Fruit fly (Drosophila melanogaster) whole organism, embryonic: ENCODE data around the gene CG2816.

Experiments
- B-H1 ChIP-seq: fragments of 200-800 bp; sonication (Bioruptor generic); IDR thresholded peaks from 3 replicates; pipeline ENCODE4 v1.3.6; 2022; ENCODE audit warnings: missing biosample characterization, missing genetic modification characterization
- Bgb ChIP-seq: fragments of 200-800 bp; sonication (Bioruptor generic); IDR thresholded peaks from 2 replicates; pipeline ENCODE4 v1.3.6; 2022; ENCODE audit warnings: missing biosample characterization, missing genetic modification characterization; ENCODE audit not compliant: partially characterized antibody
- Bteb2 ChIP-seq: fragments of 200-800 bp; sonication (Bioruptor generic); optimal IDR thresholded peaks from 2 replicates; lab custom pipeline; 2016; ENCODE audit warnings: missing biosample characterization, missing genetic modification characterization
- CG1024 ChIP-seq: fragments of 200-800 bp; sonication (Bioruptor generic); IDR thresholded peaks from 2 replicates; pipeline ENCODE4 v1.3.6; 2022; ENCODE audit warnings: missing biosample characterization, missing genetic modification characterization
- CG11504 ChIP-seq: fragments of 200-800 bp; sonication (Bioruptor generic); optimal IDR thresholded peaks from 3 replicates; lab custom pipeline; 2019; ENCODE audit warnings: missing biosample characterization, mild to moderate bottlenecking, missing genetic modification characterization, moderate library complexity
- CG12659 ChIP-seq: fragments of 200-800 bp; sonication (Bioruptor generic); optimal IDR thresholded peaks from 3 replicates; lab custom pipeline; 2017; ENCODE audit warnings: mild to moderate bottlenecking, missing biosample characterization, missing genetic modification reagents, missing genetic modification characterization
- CG15269 ChIP-seq: fragments of 200-800 bp; sonication (Bioruptor generic); optimal IDR thresholded peaks from 2 replicates; lab custom pipeline; 2018; ENCODE audit warnings: missing biosample characterization, mild to moderate bottlenecking, missing genetic modification characterization, moderate library complexity
- CG1529 ChIP-seq: fragments of 200-800 bp; sonication (Bioruptor generic); optimal IDR thresholded peaks from 3 replicates; lab custom pipeline; 2018; ENCODE audit warnings: missing biosample characterization, missing genetic modification characterization
- CG15696 ChIP-seq: fragments of 200-800 bp; sonication (Bioruptor generic); optimal IDR thresholded peaks from 2 replicates; lab custom pipeline; 2019; ENCODE audit warnings: missing biosample characterization, mild to moderate bottlenecking, missing genetic modification characterization, moderate library complexity
- CG16813 ChIP-seq: fragments of 200-800 bp; sonication (Bioruptor generic); IDR thresholded peaks from 3 replicates; pipeline ENCODE4 v1.3.6; 2022; ENCODE audit warnings: missing biosample characterization, missing genetic modification characterization; ENCODE audit not compliant: partially characterized antibody
- CG17361 ChIP-seq: fragments of 200-800 bp; sonication (Bioruptor generic); IDR thresholded peaks from 3 replicates; pipeline ENCODE4 v1.3.6; 2022; ENCODE audit warnings: missing biosample characterization, missing genetic modification characterization
- CG2712 ChIP-seq: fragments of 200-800 bp; optimal IDR thresholded peaks from 3 replicates; lab custom pipeline; 2019; ENCODE audit warnings: missing biosample characterization, mild to moderate bottlenecking, missing genetic modification characterization, moderate library complexity
- CG2889 ChIP-seq: fragments of 200-800 bp; sonication (Bioruptor generic); IDR thresholded peaks from 3 replicates; pipeline ENCODE4 v1.3.6; 2022; ENCODE audit warnings: missing biosample characterization, missing genetic modification characterization
- CG4360 ChIP-seq: fragments of 200-800 bp; sonication (Bioruptor generic); IDR thresholded peaks from 2 replicates; pipeline ENCODE4 v1.3.6; 2022; ENCODE audit warnings: missing biosample characterization, missing genetic modification characterization
- CG8281 ChIP-seq: fragments of 200-800 bp; sonication (Bioruptor generic); optimal IDR thresholded peaks from 2 replicates; lab custom pipeline; 2018; ENCODE audit warnings: missing biosample characterization, mild to moderate bottlenecking, missing genetic modification characterization, moderate library complexity
- Eip74EF ChIP-seq, 2 experiments: fragments of 200-800 bp in 1 of 2; fragments of >200 bp in 1 of 2; sonication (Bioruptor generic) in 1 of 2; optimal IDR thresholded peaks; 2 replicates each; lab custom pipeline; 2017 to 2019; ENCODE audit warnings: missing biosample characterization in 2 of 2, missing genetic modification characterization in 2 of 2, mild to moderate bottlenecking in 1 of 2, moderate library complexity in 1 of 2
- Elba2 ChIP-seq: fragments of 200-800 bp; sonication (Bioruptor generic); optimal IDR thresholded peaks from 3 replicates; lab custom pipeline; 2016; ENCODE audit warnings: missing biosample characterization, missing genetic modification characterization
- Ets97D ChIP-seq: fragments of 200-800 bp; sonication (Bioruptor generic); optimal IDR thresholded peaks from 3 replicates; lab custom pipeline; 2016; ENCODE audit warnings: missing biosample characterization, missing genetic modification characterization
- Fer2 ChIP-seq: fragments of 200-800 bp; sonication (Bioruptor generic); optimal IDR thresholded peaks from 2 replicates; lab custom pipeline; 2018; ENCODE audit warnings: missing biosample characterization, mild to moderate bottlenecking, missing genetic modification characterization, moderate library complexity
- Gsc ChIP-seq: fragments of 200-800 bp; sonication (Bioruptor generic); IDR thresholded peaks from 2 replicates; pipeline ENCODE4 v1.3.6; 2022; ENCODE audit warnings: missing biosample characterization, missing genetic modification characterization
- HmgZ ChIP-seq: fragments of 200-800 bp; sonication (Bioruptor generic); optimal IDR thresholded peaks from 2 replicates; lab custom pipeline; 2018; ENCODE audit warnings: missing biosample characterization, mild to moderate bottlenecking, missing genetic modification characterization
- Hmx ChIP-seq: fragments of 200-800 bp; sonication (Bioruptor generic); optimal IDR thresholded peaks from 2 replicates; lab custom pipeline; 2016; ENCODE audit warnings: missing biosample characterization, missing genetic modification characterization
- Kr ChIP-seq: fragments of 200-800 bp; sonication (Bioruptor generic); optimal IDR thresholded peaks from 2 replicates; lab custom pipeline; 2017; ENCODE audit warnings: missing biosample characterization, mild to moderate bottlenecking, missing genetic modification characterization
- Lpt ChIP-seq: fragments of >200 bp; optimal IDR thresholded peaks from 2 replicates; lab custom pipeline; 2018; ENCODE audit warnings: missing biosample characterization, missing genetic modification characterization
- Mad ChIP-seq: fragments of 200-800 bp; sonication (Bioruptor generic); optimal IDR thresholded peaks from 2 replicates; lab custom pipeline; 2016; ENCODE audit warnings: missing biosample characterization, missing genetic modification characterization
- PHDP ChIP-seq: fragments of 200-800 bp; sonication (Bioruptor generic); optimal IDR thresholded peaks from 3 replicates; lab custom pipeline; 2018; ENCODE audit warnings: missing biosample characterization, mild to moderate bottlenecking, missing genetic modification characterization, moderate library complexity
- Six4 ChIP-seq: fragments of 200-800 bp; sonication (Bioruptor generic); optimal IDR thresholded peaks from 2 replicates; lab custom pipeline; 2016; ENCODE audit warnings: missing biosample characterization, missing genetic modification characterization
- amos ChIP-seq: fragments of 200-800 bp; sonication (Bioruptor generic); IDR thresholded peaks from 2 replicates; pipeline ENCODE4 v1.3.6; 2022; ENCODE audit warnings: missing biosample characterization, missing genetic modification characterization; ENCODE audit not compliant: partially characterized antibody
- aop ChIP-seq: fragments of 200-800 bp; sonication (Bioruptor generic); IDR thresholded peaks from 2 replicates; pipeline ENCODE4 v1.3.6; 2022; ENCODE audit warnings: missing biosample characterization, missing genetic modification characterization
- bsh ChIP-seq, 2 experiments: fragments of 200-800 bp; sonication (Bioruptor generic); optimal IDR thresholded peaks; 2 replicates each; lab custom pipeline; 2017 to 2018; ENCODE audit warnings: mild to moderate bottlenecking in 2 of 2, missing biosample characterization in 2 of 2, missing genetic modification characterization in 2 of 2, moderate library complexity in 1 of 2
- cg ChIP-seq: fragments of 200-800 bp; sonication (Bioruptor generic); optimal IDR thresholded peaks from 3 replicates; lab custom pipeline; 2019; ENCODE audit warnings: missing biosample characterization, mild to moderate bottlenecking, missing genetic modification characterization, moderate library complexity
- danr ChIP-seq: fragments of 200-800 bp; sonication (Bioruptor generic); IDR thresholded peaks from 2 replicates; pipeline ENCODE4 v1.3.6; 2022; ENCODE audit warnings: missing biosample characterization, missing genetic modification characterization
- dm ChIP-seq: fragments of 200-800 bp; sonication (Bioruptor generic); optimal IDR thresholded peaks from 3 replicates; lab custom pipeline; 2016; ENCODE audit warnings: missing biosample characterization, missing genetic modification characterization
- fd102C ChIP-seq: fragments of 200-800 bp; sonication (Bioruptor generic); optimal IDR thresholded peaks from 2 replicates; lab custom pipeline; 2018; ENCODE audit warnings: missing biosample characterization, mild to moderate bottlenecking, missing genetic modification characterization, moderate library complexity
- fd96Cb ChIP-seq: fragments of 200-800 bp; sonication (Bioruptor generic); optimal IDR thresholded peaks from 2 replicates; lab custom pipeline; 2018; ENCODE audit warnings: missing biosample characterization, mild to moderate bottlenecking, missing genetic modification characterization, moderate library complexity
- gsb-n ChIP-seq: fragments of 200-800 bp; sonication (Bioruptor generic); optimal IDR thresholded peaks from 3 replicates; lab custom pipeline; 2018; ENCODE audit warnings: missing biosample characterization, mild to moderate bottlenecking, missing genetic modification characterization
- lab ChIP-seq: fragments of 200-800 bp; sonication (Bioruptor generic); optimal IDR thresholded peaks from 3 replicates; lab custom pipeline; 2017; ENCODE audit warnings: missing biosample characterization, missing genetic modification characterization, mild to moderate bottlenecking, moderate library complexity, missing genetic modification reagents
- lmd ChIP-seq: fragments of 200-800 bp; sonication (Bioruptor generic); IDR thresholded peaks from 2 replicates; pipeline ENCODE4 v1.3.6; 2022; ENCODE audit warnings: missing biosample characterization, missing genetic modification characterization
- nerfin-1 ChIP-seq: fragments of 200-800 bp; sonication (Bioruptor generic); optimal IDR thresholded peaks from 3 replicates; lab custom pipeline; 2019; ENCODE audit warnings: missing biosample characterization, mild to moderate bottlenecking, missing genetic modification characterization, moderate library complexity
- otp ChIP-seq: fragments of 200-800 bp; sonication (Bioruptor generic); IDR thresholded peaks from 3 replicates; pipeline ENCODE4, ENCODE4 v1.3.6; 2022; ENCODE audit warnings: missing biosample characterization, missing genetic modification characterization
- pan ChIP-seq, 4 experiments: fragments of >200 bp in 3 of 4; fragments of 200-800 bp in 1 of 4; sonication (Bioruptor generic) in 1 of 4; optimal IDR thresholded peaks in 3 of 4; IDR thresholded peaks in 1 of 4; 2 replicates each; pipeline versions ENCODE4 v1.3.6 to Lab custom; 2017 to 2022; ENCODE audit warnings: missing biosample characterization in 2 of 4, missing genetic modification characterization in 2 of 4, mixed read lengths in 1 of 4
- prd ChIP-seq, 3 experiments: fragments of >200 bp in 2 of 3; fragments of 200-800 bp in 1 of 3; sonication (Bioruptor generic) in 1 of 3; optimal IDR thresholded peaks in 2 of 3; IDR thresholded peaks in 1 of 3; 2 replicates in 2 of 3; 3 replicates in 1 of 3; pipeline versions ENCODE4 v1.3.6 to Lab custom; 2017 to 2022; ENCODE audit warnings: missing biosample characterization in 1 of 3, missing genetic modification characterization in 1 of 3
- pzg ChIP-seq: fragments of 200-800 bp; sonication (Bioruptor generic); optimal IDR thresholded peaks from 3 replicates; lab custom pipeline; 2018; ENCODE audit warnings: missing biosample characterization, mild to moderate bottlenecking, missing genetic modification characterization, moderate library complexity
- ranshi ChIP-seq: fragments of 200-800 bp; sonication (Bioruptor generic); IDR thresholded peaks from 2 replicates; pipeline ENCODE4 v1.3.6; 2022; ENCODE audit warnings: missing biosample characterization, missing genetic modification characterization
- salm ChIP-seq: fragments of 200-800 bp; sonication (Bioruptor generic); optimal IDR thresholded peaks from 2 replicates; lab custom pipeline; 2018; ENCODE audit warnings: missing biosample characterization, mild to moderate bottlenecking, missing genetic modification characterization
- sob ChIP-seq: fragments of 200-800 bp; sonication (Bioruptor generic); IDR thresholded peaks from 2 replicates; pipeline ENCODE4 v1.3.6; 2022; ENCODE audit warnings: missing biosample characterization, missing genetic modification characterization
- sr ChIP-seq: fragments of 200-800 bp; sonication (Bioruptor generic); IDR thresholded peaks from 3 replicates; pipeline ENCODE4 v1.3.6; 2022; ENCODE audit warnings: missing biosample characterization, missing genetic modification characterization
- tll ChIP-seq, 2 experiments: fragments of 200-800 bp in 1 of 2; fragments of >200 bp in 1 of 2; sonication (Bioruptor generic) in 1 of 2; optimal IDR thresholded peaks; 2 replicates each; lab custom pipeline; 2017 to 2019; ENCODE audit warnings: missing biosample characterization in 2 of 2, missing genetic modification characterization in 2 of 2, mild to moderate bottlenecking in 1 of 2, moderate library complexity in 1 of 2
- wdn ChIP-seq: fragments of 200-800 bp; sonication (Bioruptor generic); IDR thresholded peaks from 2 replicates; pipeline ENCODE4 v1.3.6; 2022; ENCODE audit warnings: missing biosample characterization, missing genetic modification characterization

Gene CG2816

DNA sequence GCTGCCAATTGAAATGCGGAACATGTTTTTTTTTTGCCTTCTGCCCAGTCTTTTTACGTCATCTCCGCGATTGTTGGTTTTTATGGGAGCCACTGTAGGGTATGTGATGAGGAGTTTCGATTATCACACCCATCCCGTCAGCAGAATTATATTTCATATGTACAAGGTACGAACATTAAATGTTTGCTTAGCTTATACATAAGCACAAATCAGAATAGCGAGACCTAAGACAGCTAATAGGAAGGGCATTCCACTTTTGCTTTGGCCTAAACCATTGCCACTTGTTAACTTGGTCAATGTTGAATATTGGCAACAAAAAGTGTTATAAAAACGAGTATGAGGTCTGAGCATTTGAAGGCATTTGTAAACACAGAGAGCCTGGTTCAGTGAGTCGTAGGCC, at the start of gene CG2816 (continued):
- TF ChIP-seq CG2889 (GFP tag; lab: Robert Waterston, UW) = peak; percentile 76; the same call in 2 of the 3 replicates
- TF ChIP-seq HmgZ (tag; lab: Kevin White, UChicago) = peak; percentile 40
- TF ChIP-seq pan (optimal IDR thresholded peaks at IDR 0.05; lab: Kevin White, UChicago) = no peak
- peak in 1 of 2 experiments; percentile 60 for TF ChIP-seq pan (GFP tag; optimal IDR thresholded peaks at IDR 0.05 in 1 of 2, IDR thresholded peaks at IDR 0.05 in 1 of 2)
- no peak for TF ChIP-seq CG16813 (GFP tag; lab: Robert Waterston, UW)
- peak; percentile 93 for TF ChIP-seq sob (GFP tag; lab: Robert Waterston, UW)
- TF ChIP-seq fd102C (GFP tag; lab: Kevin White, UChicago) = no peak
- no peak for TF ChIP-seq CG15696 (tag; lab: Kevin White, UChicago)
- no peak for TF ChIP-seq tll (GFP tag; optimal IDR thresholded peaks at IDR 0.05; lab: Kevin White, UChicago)
- no peak for TF ChIP-seq Elba2 (GFP tag; lab: Kevin White, UChicago)
- TF ChIP-seq danr (GFP tag; lab: Robert Waterston, UW) = no peak
- TF ChIP-seq prd (optimal IDR thresholded peaks at IDR 0.05; lab: Kevin White, UChicago) = no peak
- no peak; the same call in 2 of the 3 replicates for TF ChIP-seq prd (GFP tag; IDR thresholded peaks at IDR 0.05; lab: Robert Waterston, UW)
- TF ChIP-seq CG4360 (GFP tag; lab: Robert Waterston, UW) = no peak
- no peak for TF ChIP-seq nerfin-1 (tag; lab: Kevin White, UChicago)
- no peak for TF ChIP-seq CG1529
- 0 out of 3 replicates have a peak, but pooled peaks have one; percentile 8 for TF ChIP-seq otp (GFP tag; lab: Robert Waterston, UW)
- TF ChIP-seq dm (GFP tag; lab: Kevin White, UChicago) = no peak
- TF ChIP-seq cg (GFP tag; lab: Kevin White, UChicago) = no peak
- TF ChIP-seq CG17361 = no peak
- TF ChIP-seq Mad (GFP tag; lab: Kevin White, UChicago) = peak; percentile 11
- no peak for TF ChIP-seq CG8281 (tag; lab: Kevin White, UChicago)
- TF ChIP-seq Gsc = no peak
- no peak for TF ChIP-seq bsh (GFP tag; optimal IDR thresholded peaks at IDR 0.05; lab: Kevin White, UChicago)
- TF ChIP-seq CG12659 = peak; percentile 66
- TF ChIP-seq B-H1 = no peak
- TF ChIP-seq Eip74EF (GFP tag; optimal IDR thresholded peaks at IDR 0.05; lab: Kevin White, UChicago) = no peak
- TF ChIP-seq Hmx (GFP tag; lab: Kevin White, UChicago) = no peak
- peak; percentile 74 for TF ChIP-seq PHDP (tag; lab: Kevin White, UChicago)
- TF ChIP-seq aop (GFP tag; lab: Robert Waterston, UW) = no peak
- peak; percentile 6 for TF ChIP-seq fd96Cb (tag; lab: Kevin White, UChicago)
- TF ChIP-seq Kr (GFP tag; lab: Kevin White, UChicago) = no peak
- TF ChIP-seq CG15269 (tag; lab: Kevin White, UChicago) = peak; percentile 79
- TF ChIP-seq CG11504 (tag; lab: Kevin White, UChicago) = peak; percentile 55
- no peak for TF ChIP-seq Bteb2 (GFP tag; lab: Kevin White, UChicago)
- peak; percentile 63 for TF ChIP-seq lab (GFP tag; lab: Kevin White, UChicago)
- TF ChIP-seq Lpt = no peak
- TF ChIP-seq salm (tag; lab: Kevin White, UChicago) = no peak
- TF ChIP-seq wdn (GFP tag; lab: Robert Waterston, UW) = peak; percentile 81; the same call in 1 of the 2 replicates
- peak; percentile 92 for TF ChIP-seq lmd (GFP tag; lab: Robert Waterston, UW)
- no peak for TF ChIP-seq sr
- no peak for TF ChIP-seq Six4 (GFP tag; lab: Kevin White, UChicago)
- TF ChIP-seq CG1024 (GFP tag; lab: Robert Waterston, UW) = no peak
- TF ChIP-seq Fer2 (tag; lab: Kevin White, UChicago) = peak; percentile 36
- no peak for TF ChIP-seq amos (GFP tag; lab: Robert Waterston, UW)
- no peak for TF ChIP-seq pzg (GFP tag; lab: Kevin White, UChicago)
- no peak; the same call in 1 of the 2 replicates for TF ChIP-seq ranshi (GFP tag; lab: Robert Waterston, UW)
- TF ChIP-seq Ets97D (GFP tag; lab: Kevin White, UChicago) = no peak
- no peak for TF ChIP-seq CG2712 (tag; lab: Kevin White, UChicago)
- TF ChIP-seq Bgb (GFP tag; lab: Robert Waterston, UW) = no peak
- TF ChIP-seq gsb-n (tag; lab: Kevin White, UChicago) = no peak
